Fruit fly (Drosophila melanogaster) whole organism, embryonic: Measurements from ENCODE around the gene Lcp65Aa.

Experiments used
- Antp ChIP-seq: fragments of 200-800 bp; sonication (Bioruptor generic); optimal IDR thresholded peaks from 3 replicates; lab custom pipeline; 2016; ENCODE audit warnings: missing biosample characterization, missing genetic modification characterization
- Atf-2 ChIP-seq: fragments of 200-800 bp; sonication (Bioruptor generic); optimal IDR thresholded peaks from 2 replicates; lab custom pipeline; 2016; ENCODE audit warnings: missing biosample characterization, missing genetic modification characterization
- CG1024 ChIP-seq: fragments of 200-800 bp; sonication (Bioruptor generic); IDR thresholded peaks from 2 replicates; pipeline ENCODE4 v1.3.6; 2022; ENCODE audit warnings: missing biosample characterization, missing genetic modification characterization
- CG10366 ChIP-seq: fragments of 200-800 bp; sonication (Bioruptor generic); IDR thresholded peaks from 2 replicates; pipeline ENCODE4 v1.3.6; 2022; ENCODE audit warnings: missing biosample characterization, missing genetic modification characterization
- CG10979 ChIP-seq: fragments of 200-800 bp; sonication (Bioruptor generic); optimal IDR thresholded peaks from 2 replicates; lab custom pipeline; 2018; ENCODE audit warnings: missing biosample characterization, mild to moderate bottlenecking, missing genetic modification characterization, moderate library complexity
- CG12236 ChIP-seq: fragments of 200-800 bp; sonication (Bioruptor generic); optimal IDR thresholded peaks from 2 replicates; lab custom pipeline; 2016; ENCODE audit warnings: missing biosample characterization, missing genetic modification characterization
- CG12299 ChIP-seq: fragments of 200-800 bp; sonication (Bioruptor generic); optimal IDR thresholded peaks from 2 replicates; lab custom pipeline; 2018; ENCODE audit warnings: missing biosample characterization, mild to moderate bottlenecking, missing genetic modification characterization
- CG1233 ChIP-seq: fragments of 200-800 bp; sonication (Bioruptor generic); optimal IDR thresholded peaks from 4 replicates; lab custom pipeline; 2018; ENCODE audit warnings: missing biosample characterization, mild to moderate bottlenecking, missing genetic modification characterization
- CG13775 ChIP-seq: fragments of 200-800 bp; sonication (Bioruptor generic); optimal IDR thresholded peaks from 3 replicates; lab custom pipeline; 2017; ENCODE audit warnings: missing biosample characterization, mild to moderate bottlenecking, missing genetic modification characterization
- CG1602 ChIP-seq: fragments of 200-800 bp; sonication (Bioruptor generic); optimal IDR thresholded peaks from 3 replicates; lab custom pipeline; 2016; ENCODE audit warnings: missing biosample characterization, missing genetic modification characterization
- CG16813 ChIP-seq: fragments of 200-800 bp; sonication (Bioruptor generic); IDR thresholded peaks from 3 replicates; pipeline ENCODE4 v1.3.6; 2022; ENCODE audit warnings: missing biosample characterization, missing genetic modification characterization; ENCODE audit not compliant: partially characterized antibody
- CG17186 ChIP-seq: fragments of 200-800 bp; sonication (Bioruptor generic); optimal IDR thresholded peaks from 3 replicates; lab custom pipeline; 2017; ENCODE audit warnings: missing biosample characterization, missing genetic modification reagents, missing genetic modification characterization
- CG17802 ChIP-seq: fragments of 200-800 bp; sonication (Bioruptor generic); optimal IDR thresholded peaks from 2 replicates; lab custom pipeline; 2018; ENCODE audit warnings: missing biosample characterization, mild to moderate bottlenecking, missing genetic modification characterization, moderate library complexity
- CG2202 ChIP-seq: fragments of 200-800 bp; sonication (Bioruptor generic); optimal IDR thresholded peaks from 2 replicates; lab custom pipeline; 2018; ENCODE audit warnings: missing biosample characterization, mild to moderate bottlenecking, missing genetic modification characterization
- CG31365 ChIP-seq: fragments of 200-800 bp; sonication (Bioruptor generic); optimal IDR thresholded peaks from 2 replicates; lab custom pipeline; 2018; ENCODE audit warnings: missing biosample characterization, mild to moderate bottlenecking, missing genetic modification characterization
- CG31441 ChIP-seq: fragments of 200-800 bp; sonication (Bioruptor generic); IDR thresholded peaks from 2 replicates; pipeline ENCODE4 v1.3.6; 2022; ENCODE audit warnings: missing biosample characterization, missing genetic modification characterization
- CG34376 ChIP-seq: fragments of 200-800 bp; sonication (Bioruptor generic); optimal IDR thresholded peaks from 2 replicates; lab custom pipeline; 2018; ENCODE audit warnings: missing biosample characterization, mild to moderate bottlenecking, missing genetic modification characterization
- CG3847 ChIP-seq: fragments of 200-800 bp; sonication (Bioruptor generic); IDR thresholded peaks from 2 replicates; pipeline ENCODE4 v1.3.6; 2022; ENCODE audit warnings: missing biosample characterization, missing genetic modification characterization
- CG4328 ChIP-seq: fragments of 200-800 bp; sonication (Bioruptor generic); optimal IDR thresholded peaks from 3 replicates; lab custom pipeline; 2017; ENCODE audit warnings: missing biosample characterization, missing genetic modification reagents, missing genetic modification characterization
- CG43689 ChIP-seq: fragments of 200-800 bp; sonication (Bioruptor generic); IDR thresholded peaks from 2 replicates; pipeline ENCODE4 v1.3.6; 2022; ENCODE audit warnings: missing biosample characterization, missing genetic modification characterization
- CG4617 ChIP-seq: fragments of 200-800 bp; sonication (Bioruptor generic); optimal IDR thresholded peaks from 3 replicates; lab custom pipeline; 2016; ENCODE audit warnings: missing biosample characterization, missing genetic modification characterization, borderline replicate concordance
- CG5953 ChIP-seq: fragments of 200-800 bp; sonication (Bioruptor generic); IDR thresholded peaks from 2 replicates; pipeline ENCODE4 v1.3.6; 2022; ENCODE audit warnings: missing biosample characterization, missing genetic modification characterization
- CG7928 ChIP-seq: fragments of 200-800 bp; sonication (Bioruptor generic); optimal IDR thresholded peaks from 2 replicates; lab custom pipeline; 2017; ENCODE audit warnings: missing biosample characterization, mild to moderate bottlenecking, missing genetic modification characterization
- CG9437 ChIP-seq: fragments of 200-800 bp; sonication (Bioruptor generic); optimal IDR thresholded peaks from 2 replicates; lab custom pipeline; 2018; ENCODE audit warnings: missing biosample characterization, mild to moderate bottlenecking, missing genetic modification characterization
- CG9727 ChIP-seq: fragments of 200-800 bp; sonication (Bioruptor generic); optimal IDR thresholded peaks from 3 replicates; lab custom pipeline; 2017; ENCODE audit warnings: missing biosample characterization, mild to moderate bottlenecking, missing genetic modification characterization
- Dref ChIP-seq: fragments of 200-800 bp; sonication (Bioruptor generic); IDR thresholded peaks from 2 replicates; pipeline ENCODE4 v1.3.6; 2022; ENCODE audit warnings: missing biosample characterization, missing genetic modification characterization
- Fer2 ChIP-seq: fragments of 200-800 bp; sonication (Bioruptor generic); optimal IDR thresholded peaks from 2 replicates; lab custom pipeline; 2018; ENCODE audit warnings: missing biosample characterization, mild to moderate bottlenecking, missing genetic modification characterization, moderate library complexity
- HmgZ ChIP-seq: fragments of 200-800 bp; sonication (Bioruptor generic); optimal IDR thresholded peaks from 2 replicates; lab custom pipeline; 2018; ENCODE audit warnings: missing biosample characterization, mild to moderate bottlenecking, missing genetic modification characterization
- MBD-R2 ChIP-seq: fragments of 200-800 bp; sonication (Bioruptor generic); IDR thresholded peaks from 2 replicates; pipeline ENCODE4 v1.3.6; 2022; ENCODE audit warnings: missing biosample characterization, missing genetic modification characterization
- Optix ChIP-seq: fragments of 200-800 bp; sonication (Bioruptor generic); IDR thresholded peaks from 3 replicates; pipeline ENCODE4 v1.3.6; 2022; ENCODE audit warnings: missing biosample characterization, missing genetic modification characterization
- Ptx1 ChIP-seq: fragments of 200-800 bp; sonication (Bioruptor generic); IDR thresholded peaks from 2 replicates; pipeline ENCODE4 v1.3.6; 2022; ENCODE audit warnings: missing biosample characterization, missing genetic modification characterization
- Rx ChIP-seq: fragments of 200-800 bp; sonication (Bioruptor generic); IDR thresholded peaks from 2 replicates; pipeline ENCODE4 v1.3.6; 2022; ENCODE audit warnings: missing biosample characterization, missing genetic modification characterization
- Sin3A ChIP-seq: fragments of >200 bp; optimal IDR thresholded peaks from 2 replicates; lab custom pipeline; 2018
- Sry-β ChIP-seq: fragments of 200-800 bp; sonication (Bioruptor generic); optimal IDR thresholded peaks from 2 replicates; lab custom pipeline; 2018; ENCODE audit warnings: missing biosample characterization, mild to moderate bottlenecking, missing genetic modification characterization, moderate library complexity
- Usf ChIP-seq: fragments of 200-800 bp; sonication (Bioruptor generic); optimal IDR thresholded peaks from 2 replicates; lab custom pipeline; 2017; ENCODE audit warnings: missing genotype, missing biosample characterization, missing genetic modification characterization
- ato ChIP-seq: fragments of 200-800 bp; sonication (Bioruptor generic); IDR thresholded peaks from 2 replicates; pipeline ENCODE4 v1.3.6; 2022; ENCODE audit warnings: missing biosample characterization, missing genetic modification characterization; ENCODE audit not compliant: partially characterized antibody
- bab2 ChIP-seq: fragments of 200-800 bp; sonication (Bioruptor generic); optimal IDR thresholded peaks from 2 replicates; lab custom pipeline; 2016; ENCODE audit warnings: missing biosample characterization, missing genetic modification characterization
- bsh ChIP-seq, 2 experiments: fragments of 200-800 bp; sonication (Bioruptor generic); optimal IDR thresholded peaks; 2 replicates each; lab custom pipeline; 2017 to 2018; ENCODE audit warnings: mild to moderate bottlenecking in 2 of 2, missing biosample characterization in 2 of 2, missing genetic modification characterization in 2 of 2, moderate library complexity in 1 of 2
- corto ChIP-seq: fragments of 200-800 bp; sonication (Bioruptor generic); optimal IDR thresholded peaks from 2 replicates; lab custom pipeline; 2016; ENCODE audit warnings: missing biosample characterization, mild to moderate bottlenecking, missing genetic modification characterization, moderate library complexity
- dpn ChIP-seq, 2 experiments: fragments of 200-800 bp; sonication (Bioruptor generic); optimal IDR thresholded peaks; 3 replicates each; lab custom pipeline; 2016; ENCODE audit warnings: missing biosample characterization in 2 of 2, missing genetic modification characterization in 2 of 2
- gem ChIP-seq: fragments of 200-800 bp; sonication (Bioruptor generic); optimal IDR thresholded peaks from 2 replicates; lab custom pipeline; 2019; ENCODE audit warnings: missing biosample characterization, mild to moderate bottlenecking, missing genetic modification characterization, moderate library complexity
- gfzf ChIP-seq: fragments of 200-800 bp; sonication (Bioruptor generic); optimal IDR thresholded peaks from 2 replicates; lab custom pipeline; 2016; ENCODE audit warnings: missing biosample characterization, mild to moderate bottlenecking, missing genetic modification characterization, moderate library complexity
- ind ChIP-seq: fragments of 200-800 bp; sonication (Bioruptor generic); optimal IDR thresholded peaks from 3 replicates; lab custom pipeline; 2016; ENCODE audit warnings: missing biosample characterization, missing genetic modification characterization
- jigr1 ChIP-seq: fragments of 200-800 bp; sonication (Bioruptor generic); IDR thresholded peaks from 3 replicates; pipeline ENCODE4 v1.3.6; 2022; ENCODE audit warnings: missing biosample characterization, missing genetic modification characterization
- knrl ChIP-seq: fragments of 200-800 bp; sonication (Bioruptor generic); IDR thresholded peaks from 3 replicates; pipeline ENCODE4 v1.3.6; 2022; ENCODE audit warnings: missing biosample characterization, missing genetic modification characterization; ENCODE audit not compliant: partially characterized antibody
- lab ChIP-seq: fragments of 200-800 bp; sonication (Bioruptor generic); optimal IDR thresholded peaks from 3 replicates; lab custom pipeline; 2017; ENCODE audit warnings: missing biosample characterization, missing genetic modification characterization, mild to moderate bottlenecking, moderate library complexity, missing genetic modification reagents
- nerfin-1 ChIP-seq: fragments of 200-800 bp; sonication (Bioruptor generic); optimal IDR thresholded peaks from 3 replicates; lab custom pipeline; 2019; ENCODE audit warnings: missing biosample characterization, mild to moderate bottlenecking, missing genetic modification characterization, moderate library complexity
- pan ChIP-seq, 4 experiments: fragments of >200 bp in 3 of 4; fragments of 200-800 bp in 1 of 4; sonication (Bioruptor generic) in 1 of 4; optimal IDR thresholded peaks in 3 of 4; IDR thresholded peaks in 1 of 4; 2 replicates each; pipeline versions ENCODE4 v1.3.6 to Lab custom; 2017 to 2022; ENCODE audit warnings: missing biosample characterization in 2 of 4, missing genetic modification characterization in 2 of 4, mixed read lengths in 1 of 4
- rib ChIP-seq: fragments of 200-800 bp; sonication (Bioruptor generic); IDR thresholded peaks from 2 replicates; pipeline ENCODE4 v1.3.6; 2022; ENCODE audit warnings: missing biosample characterization, missing genetic modification characterization
- tgo ChIP-seq: fragments of 200-800 bp; sonication (Bioruptor generic); IDR thresholded peaks from 3 replicates; pipeline ENCODE4 v1.3.6; 2022; ENCODE audit warnings: missing biosample characterization, missing genetic modification characterization
- tna ChIP-seq: fragments of 200-800 bp; sonication (Bioruptor generic); IDR thresholded peaks from 2 replicates; pipeline ENCODE4 v1.3.6; 2022; ENCODE audit warnings: missing biosample characterization, missing genetic modification characterization; ENCODE audit not compliant: partially characterized antibody

Gene Lcp65Aa

DNA sequence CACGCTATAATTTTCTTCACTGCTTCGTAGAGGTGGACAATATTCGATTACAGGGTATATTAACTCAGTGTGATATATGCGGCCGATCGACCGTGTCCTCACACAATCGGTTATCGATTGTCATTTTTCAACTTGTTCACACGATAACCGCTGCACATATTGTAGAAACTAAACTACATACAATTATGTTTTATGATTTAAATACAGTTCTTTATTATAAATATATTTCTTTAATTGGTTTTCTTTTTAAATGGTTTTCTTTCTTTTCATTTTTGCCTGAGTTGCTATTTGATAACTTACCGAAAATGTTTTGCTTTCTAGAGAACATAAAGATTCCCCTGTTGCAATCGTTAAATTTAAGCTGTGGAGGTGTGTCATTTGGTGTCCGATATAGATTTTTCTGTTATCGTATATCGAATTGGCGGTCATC, 22.7 kb downstream of the Lcp65Aa start, which contains the start of the genes fmt and CG7376 (continued):
- TF ChIP-seq CG2202 (tag; lab: Kevin White, UChicago) (no peak), CG7928 (GFP tag; lab: Kevin White, UChicago) (no peak), CG10979 (tag; lab: Kevin White, UChicago) (peak; percentile 30), CG5953 (no peak), MBD-R2 (GFP tag; lab: Robert Waterston, UW) (peak; percentile 46; the same call in 1 of the 2 replicates), CG1024 (no peak), Dref (GFP tag; lab: Robert Waterston, UW) (peak; percentile 88), gem (tag; lab: Kevin White, UChicago) (no peak), gfzf (GFP tag; lab: Kevin White, UChicago) (no peak), CG31441 (GFP tag; lab: Robert Waterston, UW) (no peak), Fer2 (tag; lab: Kevin White, UChicago) (no peak), CG4328 (GFP tag; lab: Kevin White, UChicago) (peak; percentile 11), rib (no peak), dpn (GFP tag; optimal IDR thresholded peaks at IDR 0.05; lab: Kevin White, UChicago) (peak in 1 of 2 experiments; percentile 42), bab2 (GFP tag; lab: Kevin White, UChicago) (no peak), CG43689 (GFP tag; lab: Robert Waterston, UW) (no peak), CG12299 (tag; lab: Kevin White, UChicago) (no peak), CG9437 (GFP tag; lab: Kevin White, UChicago) (peak; percentile 4), Sry-β (GFP tag; lab: Kevin White, UChicago) (no peak), Atf-2 (GFP tag; lab: Kevin White, UChicago) (no peak), CG17802 (tag; lab: Kevin White, UChicago) (peak; percentile 56), Rx (no peak), Antp (GFP tag; lab: Kevin White, UChicago) (no peak), CG10366 (GFP tag; lab: Robert Waterston, UW) (no peak), Optix (GFP tag; lab: Robert Waterston, UW) (no peak), Sin3A (peak; percentile 14), pan (optimal IDR thresholded peaks at IDR 0.05; lab: Kevin White, UChicago) (no peak), pan (GFP tag; optimal IDR thresholded peaks at IDR 0.05 in 1 of 2, IDR thresholded peaks at IDR 0.05 in 1 of 2) (no peak), CG4617 (GFP tag; lab: Kevin White, UChicago) (no peak), CG12236 (GFP tag; lab: Kevin White, UChicago) (no peak), nerfin-1 (tag; lab: Kevin White, UChicago) (peak; percentile 28), corto (GFP tag; lab: Kevin White, UChicago) (no peak), ato (GFP tag; lab: Robert Waterston, UW) (peak; percentile 79), jigr1 (GFP tag; lab: Robert Waterston, UW) (no peak), bsh (GFP tag; optimal IDR thresholded peaks at IDR 0.05; lab: Kevin White, UChicago) (no peak), Ptx1 (GFP tag; lab: Robert Waterston, UW) (no peak), tna (GFP tag; lab: Robert Waterston, UW) (peak; percentile 84), CG31365 (no peak), CG16813 (peak; percentile 81), Usf (GFP tag; lab: Kevin White, UChicago) (no peak), CG17186 (GFP tag; lab: Kevin White, UChicago) (peak; percentile 39), CG9727 (GFP tag; lab: Kevin White, UChicago) (no peak), CG34376 (GFP tag; lab: Kevin White, UChicago) (no peak), knrl (GFP tag; lab: Robert Waterston, UW) (peak; percentile 76), lab (GFP tag; lab: Kevin White, UChicago) (no peak), tgo (GFP tag; lab: Robert Waterston, UW) (no peak), ind (peak; percentile 31), HmgZ (tag; lab: Kevin White, UChicago) (peak; percentile 23), CG3847 (GFP tag; lab: Robert Waterston, UW) (peak; percentile 51), CG13775 (GFP tag; lab: Kevin White, UChicago) (peak; percentile 49), CG1602 (peak; percentile 10), CG1233 (GFP tag; lab: Kevin White, UChicago) (no peak)
